Fruit fly (Drosophila melanogaster) whole organism, embryonic: ENCODE data around the gene Art8.
A peak's percentile ranks its signal among the peaks of the same experiment; 100 is the strongest.

Experiments used
- Antp ChIP-seq: fragments of 200-800 bp; sonication (Bioruptor generic); optimal IDR thresholded peaks from 3 replicates; lab custom pipeline; 2016; ENCODE audit warnings: missing biosample characterization, missing genetic modification characterization
- Atf6 ChIP-seq: fragments of 200-800 bp; sonication (Bioruptor generic); IDR thresholded peaks from 2 replicates; pipeline ENCODE4 v1.3.6; 2022; ENCODE audit warnings: missing biosample characterization, missing genetic modification characterization
- Awh ChIP-seq: fragments of 200-800 bp; sonication (Bioruptor generic); IDR thresholded peaks from 2 replicates; pipeline ENCODE4, ENCODE4 v1.3.6; 2022; ENCODE audit warnings: missing biosample characterization, missing genetic modification characterization
- CG10543 ChIP-seq: fragments of 200-800 bp; sonication (Bioruptor generic); optimal IDR thresholded peaks from 3 replicates; lab custom pipeline; 2017; ENCODE audit warnings: missing biosample characterization, mild to moderate bottlenecking, missing genetic modification characterization, moderate library complexity
- CG10654 ChIP-seq: fragments of 200-800 bp; sonication (Bioruptor generic); optimal IDR thresholded peaks from 2 replicates; lab custom pipeline; 2016; ENCODE audit warnings: missing biosample characterization, missing genetic modification characterization
- CG12942 ChIP-seq: fragments of 200-800 bp; sonication (Bioruptor generic); optimal IDR thresholded peaks from 3 replicates; lab custom pipeline; 2016; ENCODE audit warnings: missing biosample characterization, missing genetic modification characterization
- CG14710 ChIP-seq: fragments of 200-800 bp; sonication (Bioruptor generic); optimal IDR thresholded peaks from 3 replicates; lab custom pipeline; 2019; ENCODE audit warnings: missing biosample characterization, mild to moderate bottlenecking, missing genetic modification characterization, moderate library complexity
- CG1647 ChIP-seq: fragments of 200-800 bp; sonication (Bioruptor generic); optimal IDR thresholded peaks from 3 replicates; lab custom pipeline; 2016; ENCODE audit warnings: missing biosample characterization, missing genetic modification characterization
- CG17186 ChIP-seq: fragments of 200-800 bp; sonication (Bioruptor generic); optimal IDR thresholded peaks from 3 replicates; lab custom pipeline; 2017; ENCODE audit warnings: missing biosample characterization, missing genetic modification reagents, missing genetic modification characterization
- CG17612 ChIP-seq: fragments of 200-800 bp; sonication (Bioruptor generic); IDR thresholded peaks from 2 replicates; pipeline ENCODE4 v1.3.6; 2022; ENCODE audit warnings: missing biosample characterization, missing genetic modification characterization
- CG17802 ChIP-seq: fragments of 200-800 bp; sonication (Bioruptor generic); optimal IDR thresholded peaks from 2 replicates; lab custom pipeline; 2018; ENCODE audit warnings: missing biosample characterization, mild to moderate bottlenecking, missing genetic modification characterization, moderate library complexity
- CG1792 ChIP-seq: fragments of 200-800 bp; sonication (Bioruptor generic); optimal IDR thresholded peaks from 2 replicates; lab custom pipeline; 2016; ENCODE audit warnings: missing biosample characterization, missing genetic modification characterization
- CG2199 ChIP-seq: fragments of 200-800 bp; sonication (Bioruptor generic); IDR thresholded peaks from 3 replicates; pipeline ENCODE4 v1.3.6; 2022; ENCODE audit warnings: missing biosample characterization, missing genetic modification characterization
- CG2202 ChIP-seq: fragments of 200-800 bp; sonication (Bioruptor generic); optimal IDR thresholded peaks from 2 replicates; lab custom pipeline; 2018; ENCODE audit warnings: missing biosample characterization, mild to moderate bottlenecking, missing genetic modification characterization
- CG2712 ChIP-seq: fragments of 200-800 bp; optimal IDR thresholded peaks from 3 replicates; lab custom pipeline; 2019; ENCODE audit warnings: missing biosample characterization, mild to moderate bottlenecking, missing genetic modification characterization, moderate library complexity
- CG2889 ChIP-seq: fragments of 200-800 bp; sonication (Bioruptor generic); IDR thresholded peaks from 3 replicates; pipeline ENCODE4 v1.3.6; 2022; ENCODE audit warnings: missing biosample characterization, missing genetic modification characterization
- CG3163 ChIP-seq: fragments of 200-800 bp; sonication (Bioruptor generic); optimal IDR thresholded peaks from 3 replicates; lab custom pipeline; 2016; ENCODE audit warnings: missing biosample characterization, missing genetic modification characterization
- CG6689 ChIP-seq: fragments of 200-800 bp; sonication (Bioruptor generic); IDR thresholded peaks from 2 replicates; pipeline ENCODE4 v1.3.6; 2022; ENCODE audit warnings: missing biosample characterization, missing genetic modification characterization
- CG6813 ChIP-seq: fragments of 200-800 bp; sonication (Bioruptor generic); optimal IDR thresholded peaks from 2 replicates; lab custom pipeline; 2017; ENCODE audit warnings: missing biosample characterization, missing genetic modification characterization, mild to moderate bottlenecking, moderate library complexity, missing genetic modification reagents
- CG8924 ChIP-seq: fragments of 200-800 bp; optimal IDR thresholded peaks from 3 replicates; lab custom pipeline; 2019; ENCODE audit warnings: missing biosample characterization, mild to moderate bottlenecking, missing genetic modification characterization, moderate library complexity
- CG9797 ChIP-seq: fragments of 200-800 bp; sonication (Bioruptor generic); optimal IDR thresholded peaks from 3 replicates; lab custom pipeline; 2018; ENCODE audit warnings: missing biosample characterization, mild to moderate bottlenecking, missing genetic modification characterization
- Camta ChIP-seq: fragments of 200-800 bp; sonication (Bioruptor generic); optimal IDR thresholded peaks from 2 replicates; lab custom pipeline; 2016; ENCODE audit warnings: missing biosample characterization, missing genetic modification characterization
- D19B ChIP-seq: fragments of 200-800 bp; sonication (Bioruptor generic); optimal IDR thresholded peaks from 2 replicates; lab custom pipeline; 2017; ENCODE audit warnings: missing biosample characterization, mild to moderate bottlenecking, missing genetic modification characterization
- Drgx ChIP-seq: fragments of 200-800 bp; sonication (Bioruptor generic); IDR thresholded peaks from 2 replicates; pipeline ENCODE4 v1.3.6; 2022; ENCODE audit warnings: missing biosample characterization, missing genetic modification characterization
- Ets65A ChIP-seq: fragments of 200-800 bp; sonication (Bioruptor generic); peaks from one replicate; lab custom pipeline; 2016; ENCODE audit warnings: missing biosample characterization, missing genetic modification characterization
- Med ChIP-seq: fragments of 200-800 bp; sonication (Bioruptor generic); peaks from one replicate; lab custom pipeline; 2016; ENCODE audit warnings: missing biosample characterization, missing genetic modification characterization, mild to moderate bottlenecking, inconsistent platforms, moderate library complexity
- Nf-YA ChIP-seq: fragments of 200-800 bp; sonication (Bioruptor generic); IDR thresholded peaks from 2 replicates; pipeline ENCODE4 v1.3.6; 2022; ENCODE audit warnings: missing biosample characterization, missing genetic modification characterization
- Oli ChIP-seq: fragments of 200-800 bp; sonication (Bioruptor generic); optimal IDR thresholded peaks from 2 replicates; lab custom pipeline; 2018; ENCODE audit warnings: missing biosample characterization, mild to moderate bottlenecking, missing genetic modification characterization, moderate library complexity
- Pdp1 ChIP-seq, 2 experiments: fragments of 200-800 bp; sonication (Bioruptor generic); optimal IDR thresholded peaks; 3 replicates each; lab custom pipeline; 2016; ENCODE audit warnings: missing biosample characterization in 2 of 2, missing genetic modification characterization in 2 of 2, mild to moderate bottlenecking in 1 of 2, moderate library complexity in 1 of 2
- Rfx ChIP-seq: fragments of 200-800 bp; sonication (Bioruptor generic); IDR thresholded peaks from 2 replicates; pipeline ENCODE4 v1.3.6; 2022; ENCODE audit warnings: missing biosample characterization, missing genetic modification characterization
- Spps ChIP-seq: fragments of 200-800 bp; sonication (Bioruptor generic); optimal IDR thresholded peaks from 2 replicates; lab custom pipeline; 2018; ENCODE audit warnings: missing biosample characterization, mild to moderate bottlenecking, missing genetic modification characterization
- YL-1 ChIP-seq: fragments of 200-800 bp; sonication (Bioruptor generic); optimal IDR thresholded peaks from 3 replicates; lab custom pipeline; 2017; ENCODE audit warnings: missing biosample characterization, mild to moderate bottlenecking, missing genetic modification characterization
- chn ChIP-seq: fragments of 200-800 bp; sonication (Bioruptor generic); optimal IDR thresholded peaks from 2 replicates; lab custom pipeline; 2016; ENCODE audit warnings: missing biosample characterization, missing genetic modification characterization
- dpn ChIP-seq, 2 experiments: fragments of 200-800 bp; sonication (Bioruptor generic); optimal IDR thresholded peaks; 3 replicates each; lab custom pipeline; 2016; ENCODE audit warnings: missing biosample characterization in 2 of 2, missing genetic modification characterization in 2 of 2
- en ChIP-seq: fragments of 200-800 bp; sonication (Bioruptor generic); optimal IDR thresholded peaks from 2 replicates; lab custom pipeline; 2016; ENCODE audit warnings: missing biosample characterization, missing genetic modification characterization
- fd64A ChIP-seq: fragments of 200-800 bp; sonication (Bioruptor generic); optimal IDR thresholded peaks from 3 replicates; lab custom pipeline; 2018; ENCODE audit warnings: missing biosample characterization, mild to moderate bottlenecking, missing genetic modification characterization
- gce ChIP-seq: fragments of 200-800 bp; sonication (Bioruptor generic); IDR thresholded peaks from 3 replicates; pipeline ENCODE4 v1.3.6; 2022; ENCODE audit warnings: missing biosample characterization, missing genetic modification characterization
- gcm2 ChIP-seq: fragments of 200-800 bp; sonication (Bioruptor generic); optimal IDR thresholded peaks from 2 replicates; lab custom pipeline; 2016; ENCODE audit warnings: missing biosample characterization, missing genetic modification characterization
- gem ChIP-seq: fragments of 200-800 bp; sonication (Bioruptor generic); optimal IDR thresholded peaks from 2 replicates; lab custom pipeline; 2019; ENCODE audit warnings: missing biosample characterization, mild to moderate bottlenecking, missing genetic modification characterization, moderate library complexity
- gfzf ChIP-seq: fragments of 200-800 bp; sonication (Bioruptor generic); optimal IDR thresholded peaks from 2 replicates; lab custom pipeline; 2016; ENCODE audit warnings: missing biosample characterization, mild to moderate bottlenecking, missing genetic modification characterization, moderate library complexity
- hth ChIP-seq: fragments of >200 bp; optimal IDR thresholded peaks from 2 replicates; lab custom pipeline; 2017; ENCODE audit warnings: inconsistent platforms
- ken ChIP-seq: fragments of 200-800 bp; sonication (Bioruptor generic); IDR thresholded peaks from 3 replicates; pipeline ENCODE4 v1.3.6; 2022; ENCODE audit warnings: missing biosample characterization, missing genetic modification characterization
- lilli ChIP-seq: fragments of 200-800 bp; sonication (Bioruptor generic); optimal IDR thresholded peaks from 3 replicates; lab custom pipeline; 2016; ENCODE audit warnings: missing biosample characterization, missing genetic modification characterization
- pzg ChIP-seq: fragments of 200-800 bp; sonication (Bioruptor generic); optimal IDR thresholded peaks from 3 replicates; lab custom pipeline; 2018; ENCODE audit warnings: missing biosample characterization, mild to moderate bottlenecking, missing genetic modification characterization, moderate library complexity
- row ChIP-seq: fragments of 200-800 bp; sonication (Bioruptor generic); IDR thresholded peaks from 3 replicates; pipeline ENCODE4 v1.3.6; 2022; ENCODE audit warnings: missing biosample characterization, missing genetic modification characterization
- sd ChIP-seq: fragments of 200-800 bp; sonication (Bioruptor generic); optimal IDR thresholded peaks from 3 replicates; lab custom pipeline; 2018; ENCODE audit warnings: missing biosample characterization, mild to moderate bottlenecking, missing genetic modification characterization, moderate library complexity
- tin ChIP-seq: fragments of 200-800 bp; sonication (Bioruptor generic); optimal IDR thresholded peaks from 3 replicates; lab custom pipeline; 2016; ENCODE audit warnings: missing biosample characterization, missing genetic modification characterization
- usp ChIP-seq: fragments of >200 bp; optimal IDR thresholded peaks from 2 replicates; lab custom pipeline; 2017; ENCODE audit warnings: missing biosample characterization, missing genetic modification characterization
- vvl ChIP-seq: fragments of 200-800 bp; sonication (Bioruptor generic); IDR thresholded peaks from 2 replicates; pipeline ENCODE4 v1.3.6; 2022; ENCODE audit warnings: missing biosample characterization, missing genetic modification characterization
- wek ChIP-seq: fragments of 200-800 bp; sonication (Bioruptor generic); optimal IDR thresholded peaks from 3 replicates; lab custom pipeline; 2018; ENCODE audit warnings: missing biosample characterization, mild to moderate bottlenecking, missing genetic modification characterization, moderate library complexity

Art8 gene

dm6 chr2L:11004674-11005045 is 6.2 kb downstream of the Art8 start, which contains the start of gene Nup154 (continued):
- TF ChIP-seq CG17186 (GFP tag; lab: Kevin White, UChicago) (peak; percentile 72), gce (no peak), CG1647 (GFP tag; lab: Kevin White, UChicago) (no peak), pzg (GFP tag; lab: Kevin White, UChicago) (peak; percentile 29), ken (GFP tag; lab: Robert Waterston, UW) (no peak), CG12942 (GFP tag; lab: Kevin White, UChicago) (no peak), gfzf (GFP tag; lab: Kevin White, UChicago) (peak; percentile 51), CG10543 (GFP tag; lab: Kevin White, UChicago) (no peak), fd64A (GFP tag; lab: Kevin White, UChicago) (no peak), sd (no peak), vvl (GFP tag; lab: Robert Waterston, UW) (0 out of 2 replicates have a peak, but pooled peaks have one; percentile 14), CG9797 (GFP tag; lab: Kevin White, UChicago) (peak; percentile 33), Med (GFP tag; lab: Kevin White, UChicago) (no peak), en (no peak), Atf6 (GFP tag; lab: Robert Waterston, UW) (no peak), CG2712 (no peak), CG3163 (GFP tag; lab: Kevin White, UChicago) (no peak), CG2889 (GFP tag; lab: Robert Waterston, UW) (no peak), CG8924 (tag; lab: Kevin White, UChicago) (no peak), wek (peak; percentile 46)
- TF ChIP-seq, all 482 proteins: peak for 16

- TF ChIP-seq Camta (peak; percentile 70), usp (GFP tag; lab: Kevin White, UChicago) (no peak), CG1792 (GFP tag; lab: Kevin White, UChicago) (peak; percentile 45), YL-1 (GFP tag; lab: Kevin White, UChicago) (peak; percentile 96), dpn (GFP tag; optimal IDR thresholded peaks at IDR 0.05; lab: Kevin White, UChicago) (peak in 1 of 2 experiments; percentile 71), Oli (no peak), Drgx (GFP tag; lab: Robert Waterston, UW) (no peak), Pdp1 (GFP tag; optimal IDR thresholded peaks at IDR 0.05; lab: Kevin White, UChicago) (peak; percentile 53 to 56), CG6813 (peak; percentile 89), row (GFP tag; lab: Robert Waterston, UW) (peak; percentile 42; the same call in 2 of the 3 replicates), Ets65A (GFP tag; lab: Kevin White, UChicago) (peak; percentile 94), CG6689 (GFP tag; lab: Robert Waterston, UW) (no peak; the same call in 1 of the 2 replicates), lilli (peak; percentile 45), Antp (peak; percentile 26), chn (GFP tag; lab: Kevin White, UChicago) (peak; percentile 33), D19B (GFP tag; lab: Kevin White, UChicago) (peak; percentile 42), CG2202 (tag; lab: Kevin White, UChicago) (peak; percentile 67), Spps (peak; percentile 58), Nf-YA (GFP tag; lab: Robert Waterston, UW) (peak; percentile 49; the same call in 1 of the 2 replicates), CG17802 (tag; lab: Kevin White, UChicago) (peak; percentile 48), hth (lab: Kevin White, UChicago) (no peak), Awh (GFP tag; lab: Robert Waterston, UW) (peak; percentile 79), CG2199 (GFP tag; lab: Robert Waterston, UW) (0 out of 3 replicates have a peak, but pooled peaks have one; percentile 54), Rfx (GFP tag; lab: Robert Waterston, UW) (no peak; the same call in 1 of the 2 replicates), gem (tag; lab: Kevin White, UChicago) (no peak), gcm2 (GFP tag; lab: Kevin White, UChicago) (peak; percentile 1), CG10654 (GFP tag; lab: Kevin White, UChicago) (peak; percentile 33), CG14710 (tag; lab: Kevin White, UChicago) (peak; percentile 56), tin (GFP tag; lab: Kevin White, UChicago) (peak; percentile 25), CG17612 (GFP tag; lab: Robert Waterston, UW) (no peak)
Observed at dm6 chr2L:11003925-11004673, 6.8 kb downstream of the Art8 start, which contains the start of gene RpL9. RpL9 (minus strand) TSS chr2L:11004189.
